Worm (Caenorhabditis elegans) whole organism, L1 larva: ENCODE measurements around the gene W08F4.13.

ENCODE experiments used
- C04F5.9 ChIP-seq: sonication (generic microtip); optimal IDR thresholded peaks from 2 replicates; lab custom pipeline; 2016; ENCODE audit warnings: missing genetic modification characterization, missing compliant biosample characterization
- fkh-8 ChIP-seq: sonication (generic microtip); optimal IDR thresholded peaks from 2 replicates; lab custom pipeline; 2016; ENCODE audit warnings: mild to moderate bottlenecking, missing genetic modification characterization, missing compliant biosample characterization
- fos-1 ChIP-seq: fragments of 150-350 bp; optimal IDR thresholded peaks from 2 replicates; lab custom pipeline; 2014; ENCODE audit warnings: missing biosample characterization, missing genetic modification characterization
- jun-1 ChIP-seq: fragments of 150-350 bp; optimal IDR thresholded peaks from 2 replicates; lab custom pipeline; 2014; ENCODE audit warnings: missing biosample characterization, missing genetic modification reagents, missing genetic modification characterization
- lsy-2 ChIP-seq, 2 experiments: fragments of 150-350 bp; optimal IDR thresholded peaks; 2 replicates each; lab custom pipeline; 2014; ENCODE audit warnings: missing biosample characterization in 2 of 2, missing genetic modification characterization in 2 of 2
- nhr-28 ChIP-seq: fragments of 150-350 bp; optimal IDR thresholded peaks from 2 replicates; lab custom pipeline; 2014; ENCODE audit warnings: missing biosample characterization, missing genetic modification characterization
- pax-3 ChIP-seq: fragments of 200-800 bp; sonication (Bioruptor generic); optimal IDR thresholded peaks from 2 replicates; lab custom pipeline; 2018; ENCODE audit warnings: mild to moderate bottlenecking, missing genetic modification characterization, moderate library complexity, missing compliant biosample characterization
- snpc-4 ChIP-seq: fragments of 150-350 bp; optimal IDR thresholded peaks from 2 replicates; lab custom pipeline; 2014; ENCODE audit warnings: missing biosample characterization, missing genetic modification characterization
- zag-1 ChIP-seq: fragments of 150-350 bp; optimal IDR thresholded peaks from 2 replicates; lab custom pipeline; 2014; ENCODE audit warnings: missing biosample characterization, missing genetic modification characterization

DNA sequence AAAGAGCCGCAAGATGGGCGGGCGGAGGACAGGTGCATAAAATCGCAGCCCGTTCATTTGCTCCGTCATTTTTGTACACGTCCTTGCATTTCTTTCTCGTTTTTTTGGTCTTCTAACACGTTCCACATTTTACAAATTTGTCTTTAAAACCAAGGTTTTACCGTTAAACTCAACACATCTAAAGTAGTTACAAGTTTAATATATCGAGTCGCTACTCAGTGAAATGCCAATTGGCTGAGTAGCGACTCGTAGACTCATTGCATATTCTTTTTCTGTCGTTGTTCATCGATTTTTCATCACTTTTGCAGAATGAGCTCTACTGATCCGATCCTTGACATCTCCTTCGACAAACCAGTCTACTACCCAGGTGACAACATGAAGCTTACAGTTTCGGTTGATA is 42.6 kb downstream of the W08F4.13 start, which contains the start of gene arrd-1:
- no peak for TF ChIP-seq fkh-8 (tag; lab: Kevin White, UChicago)
- no peak for TF ChIP-seq fos-1 (tag; lab: Kevin White, UChicago)
- no peak for TF ChIP-seq C04F5.9 (tag; lab: Kevin White, UChicago)
- TF ChIP-seq lsy-2 (tag; optimal IDR thresholded peaks at IDR 0.05; lab: Kevin White, UChicago) = no peak
- TF ChIP-seq jun-1 (tag; lab: Kevin White, UChicago) = no peak
- TF ChIP-seq snpc-4 = no peak
- no peak for TF ChIP-seq nhr-28 (tag; lab: Kevin White, UChicago)
- TF ChIP-seq pax-3 (tag; lab: Kevin White, UChicago) = no peak
- no peak for TF ChIP-seq zag-1 (tag; lab: Kevin White, UChicago)
